Worm (Caenorhabditis elegans): ENCODE results near the gene enee-1.

- TF ChIP-seq zip-5 (tag; optimal IDR thresholded peaks at IDR 0.05) (no peak), sox-4 (tag; optimal IDR thresholded peaks at IDR 0.05) (no peak), ets-4 (tag; optimal IDR thresholded peaks at IDR 0.05) (no peak), ama-1 (optimal IDR thresholded peaks at IDR 0.05) (no peak), dmd-4 (tag; optimal IDR thresholded peaks at IDR 0.05; ENCODE audit: borderline replicate concordance) (no peak), unc-42 (tag; optimal IDR thresholded peaks at IDR 0.05) (no peak), ceh-30 (tag; optimal IDR thresholded peaks at IDR 0.05) (no peak)
These were observed 20.3 kb downstream of the enee-1 start, which contains the start of gene rpoa-49 for ce11 chrII:44740-45139.

Measured in whole organism, late embryonic.